Fruit fly (Drosophila melanogaster): Measurements from ENCODE around the gene CG17129.

Gene CG17129

DNA sequence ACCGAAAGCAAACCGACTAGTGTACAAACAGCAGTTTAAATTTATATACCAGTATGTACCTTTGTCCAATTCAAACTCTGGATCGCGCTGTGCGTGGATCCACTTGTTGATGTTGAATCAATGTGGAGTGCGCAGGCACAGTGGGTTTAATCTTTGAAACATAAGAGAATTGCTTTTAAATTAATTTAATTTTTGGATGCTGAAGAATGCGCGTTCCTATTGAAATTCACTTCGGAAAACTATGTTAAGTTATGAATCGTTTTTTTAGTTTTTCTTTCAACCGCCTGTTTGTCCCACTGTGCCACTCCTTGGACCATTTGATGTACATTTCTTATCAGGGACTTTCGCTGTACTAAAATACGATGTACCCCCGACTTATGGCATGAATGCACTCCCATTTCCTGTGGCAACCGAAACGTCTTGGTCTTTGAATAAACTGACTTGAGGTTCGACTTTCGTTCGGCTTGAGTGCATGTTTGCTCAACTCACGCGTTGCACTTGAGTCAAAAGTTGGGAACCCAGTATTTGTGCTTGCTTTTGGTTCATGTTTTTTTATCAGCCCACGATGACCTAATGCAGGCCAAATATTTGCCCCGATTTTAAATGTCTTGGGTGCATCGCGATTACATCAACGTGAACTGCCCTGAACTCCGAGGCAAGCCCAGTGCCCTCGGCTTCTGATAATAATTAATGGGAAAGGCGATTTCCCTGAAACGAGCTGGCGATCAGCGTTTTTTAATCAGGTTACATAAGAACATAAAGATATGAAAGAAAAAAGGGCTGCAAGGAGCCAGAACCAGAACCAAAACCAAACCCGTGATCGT is 44.6 kb upstream of the CG17129 start:
- TF ChIP-seq Hnf4 (GFP tag; optimal IDR thresholded peaks at IDR 0.05) (peak; percentile 91), CG9705 (GFP tag; optimal IDR thresholded peaks at IDR 0.05) (peak; percentile 66), brk (GFP tag; optimal IDR thresholded peaks at IDR 0.05) (peak; percentile 82), sv (GFP tag; optimal IDR thresholded peaks at IDR 0.05) (peak; percentile 92), CG32264 (GFP tag; optimal IDR thresholded peaks at IDR 0.05) (peak; percentile 79), lola (GFP tag; optimal IDR thresholded peaks at IDR 0.05) (no peak), Jra (GFP tag; optimal IDR thresholded peaks at IDR 0.05) (peak; percentile 88), fru (GFP tag; optimal IDR thresholded peaks at IDR 0.05) (peak; percentile 94), Rel (GFP tag; optimal IDR thresholded peaks at IDR 0.05) (peak; percentile 74), Rel (tag; optimal IDR thresholded peaks at IDR 0.05) (peak; percentile 67), Vsx2 (GFP tag; optimal IDR thresholded peaks at IDR 0.05; ENCODE audit: partially characterized antibody) (no peak), Abd-B (GFP tag; optimal IDR thresholded peaks at IDR 0.05) (no peak), br (GFP tag; optimal IDR thresholded peaks at IDR 0.05) (peak; percentile 95), rgr (GFP tag; optimal IDR thresholded peaks at IDR 0.05) (peak; percentile 91), Myc (optimal IDR thresholded peaks at IDR 0.05) (no peak), CrebA (GFP tag; optimal IDR thresholded peaks at IDR 0.05; ENCODE audit: borderline replicate concordance) (no peak), Mio (GFP tag; optimal IDR thresholded peaks at IDR 0.05) (peak; percentile 47), woc (GFP tag; optimal IDR thresholded peaks at IDR 0.05) (peak; percentile 82), usp (GFP tag; optimal IDR thresholded peaks at IDR 0.05) (no peak), N (GFP tag; optimal IDR thresholded peaks at IDR 0.05) (no peak), dmrt93B (GFP tag; optimal IDR thresholded peaks at IDR 0.05) (peak; percentile 77), GATAd (GFP tag; optimal IDR thresholded peaks at IDR 0.05) (no peak), ey (GFP tag; optimal IDR thresholded peaks at IDR 0.05) (peak; percentile 89), Hr83 (GFP tag; optimal IDR thresholded peaks at IDR 0.05; ENCODE audit: poor library complexity, severe bottlenecking) (no peak), sage (GFP tag; optimal IDR thresholded peaks at IDR 0.05) (peak; percentile 88), dsf (GFP tag; optimal IDR thresholded peaks at IDR 0.05; ENCODE audit: borderline replicate concordance) (peak; percentile 39), dl (GFP tag; optimal IDR thresholded peaks at IDR 0.05; ENCODE audit: insufficient read depth in 1 of 2, partially characterized antibody in 2 of 2) (no peak), h (GFP tag; optimal IDR thresholded peaks at IDR 0.05) (peak; percentile 94), OdsH (GFP tag; optimal IDR thresholded peaks at IDR 0.05) (peak; percentile 92), jim (GFP tag; optimal IDR thresholded peaks at IDR 0.05) (no peak), pan (optimal IDR thresholded peaks at IDR 0.05) (no peak), Dfd (GFP tag; optimal IDR thresholded peaks at IDR 0.05) (no peak), psq (GFP tag; optimal IDR thresholded peaks at IDR 0.05) (peak; percentile 85), Sp1 (GFP tag; optimal IDR thresholded peaks at IDR 0.05) (peak; percentile 88), Hr78 (GFP tag; optimal IDR thresholded peaks at IDR 0.05) (no peak), foxo (GFP tag; optimal IDR thresholded peaks at IDR 0.05) (peak; percentile 57 to 96), Dif (GFP tag; optimal IDR thresholded peaks at IDR 0.05; ENCODE audit: partially characterized antibody) (no peak), tai (GFP tag; optimal IDR thresholded peaks at IDR 0.05) (peak; percentile 84), HLH106 (tag; optimal IDR thresholded peaks at IDR 0.05) (peak; percentile 87)

DNA sequence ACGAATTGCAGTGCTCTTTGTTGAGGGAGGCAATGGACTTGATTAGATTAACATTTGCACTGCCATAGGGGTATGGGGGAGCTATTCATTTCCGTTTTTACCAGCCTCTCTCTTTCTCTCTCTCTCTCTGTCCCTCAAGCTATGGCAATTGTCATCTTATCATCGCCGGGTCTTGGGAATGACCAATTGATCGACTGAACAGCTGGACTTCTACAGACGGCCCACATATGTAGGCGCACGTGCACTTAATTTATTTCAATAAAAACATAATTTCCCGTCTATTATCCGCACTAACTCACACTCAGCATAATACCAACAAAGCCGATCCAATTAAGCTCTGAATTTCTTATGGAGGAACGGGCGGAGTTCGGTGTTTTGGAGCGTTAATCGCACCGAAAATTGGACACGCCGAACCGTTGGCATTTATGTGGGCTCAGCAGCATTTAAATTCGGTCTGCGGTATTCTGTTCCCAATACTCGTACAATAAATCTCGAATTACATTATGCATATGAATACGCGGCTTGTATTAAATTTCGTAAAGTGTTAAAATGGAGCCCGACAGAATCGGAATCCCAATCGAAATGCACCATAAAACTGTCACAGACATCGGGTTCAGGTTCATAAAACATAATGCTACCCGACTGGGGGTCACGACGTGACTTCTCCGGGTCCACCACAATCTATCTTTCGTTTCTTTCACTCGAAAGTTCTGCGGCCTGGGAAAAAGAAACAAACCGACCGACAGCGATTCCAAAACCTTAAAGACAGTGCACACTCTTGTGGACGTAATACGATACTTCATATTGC is 43.7 kb upstream of the CG17129 start:
- no peak for TF ChIP-seq CG32264 (GFP tag; optimal IDR thresholded peaks at IDR 0.05)
- no peak for TF ChIP-seq Hr83 (GFP tag; optimal IDR thresholded peaks at IDR 0.05; ENCODE audit: poor library complexity, severe bottlenecking)
- no peak for TF ChIP-seq dsf (GFP tag; optimal IDR thresholded peaks at IDR 0.05; ENCODE audit: borderline replicate concordance)
- no peak for TF ChIP-seq N (GFP tag; optimal IDR thresholded peaks at IDR 0.05)
- TF ChIP-seq Mio (GFP tag; optimal IDR thresholded peaks at IDR 0.05) = no peak
- TF ChIP-seq Vsx2 (GFP tag; optimal IDR thresholded peaks at IDR 0.05; ENCODE audit: partially characterized antibody) = no peak
- TF ChIP-seq jim (GFP tag; optimal IDR thresholded peaks at IDR 0.05) = no peak
- TF ChIP-seq Myc (optimal IDR thresholded peaks at IDR 0.05) = no peak
- TF ChIP-seq Rel (GFP tag; optimal IDR thresholded peaks at IDR 0.05) = no peak
- TF ChIP-seq Rel (tag; optimal IDR thresholded peaks at IDR 0.05) = no peak
- TF ChIP-seq h (GFP tag; optimal IDR thresholded peaks at IDR 0.05) = no peak
- no peak for TF ChIP-seq usp (GFP tag; optimal IDR thresholded peaks at IDR 0.05)
- TF ChIP-seq GATAd (GFP tag; optimal IDR thresholded peaks at IDR 0.05) = no peak
- no peak for TF ChIP-seq OdsH (GFP tag; optimal IDR thresholded peaks at IDR 0.05)
- TF ChIP-seq pan (optimal IDR thresholded peaks at IDR 0.05) = no peak
- no peak for TF ChIP-seq tai (GFP tag; optimal IDR thresholded peaks at IDR 0.05)
- TF ChIP-seq CrebA (GFP tag; optimal IDR thresholded peaks at IDR 0.05; ENCODE audit: borderline replicate concordance) = no peak
- TF ChIP-seq Hnf4 (GFP tag; optimal IDR thresholded peaks at IDR 0.05) = no peak
